Fruit fly (Drosophila melanogaster) whole organism, embryonic: ENCODE measurements around the gene Sec15.

ENCODE experiments used
- Antp ChIP-seq: fragments of 200-800 bp; sonication (Bioruptor generic); optimal IDR thresholded peaks from 3 replicates; lab custom pipeline; 2016; ENCODE audit warnings: missing biosample characterization, missing genetic modification characterization
- Atf6 ChIP-seq: fragments of 200-800 bp; sonication (Bioruptor generic); IDR thresholded peaks from 2 replicates; pipeline ENCODE4 v1.3.6; 2022; ENCODE audit warnings: missing biosample characterization, missing genetic modification characterization
- BEAF-32 ChIP-seq: fragments of 200-800 bp; sonication (Bioruptor generic); optimal IDR thresholded peaks from 3 replicates; lab custom pipeline; 2017; ENCODE audit warnings: missing biosample characterization, missing genetic modification characterization, mild to moderate bottlenecking, moderate library complexity, missing genetic modification reagents
- CG11560 ChIP-seq: fragments of 200-800 bp; sonication (Bioruptor generic); IDR thresholded peaks from 3 replicates; pipeline ENCODE4 v1.3.6; 2022; ENCODE audit warnings: missing biosample characterization, missing genetic modification characterization
- CG12744 ChIP-seq: fragments of 200-800 bp; sonication (Bioruptor generic); optimal IDR thresholded peaks from 2 replicates; lab custom pipeline; 2016; ENCODE audit warnings: missing biosample characterization, missing genetic modification characterization
- CG12942 ChIP-seq: fragments of 200-800 bp; sonication (Bioruptor generic); optimal IDR thresholded peaks from 3 replicates; lab custom pipeline; 2016; ENCODE audit warnings: missing biosample characterization, missing genetic modification characterization
- CG13894 ChIP-seq: fragments of 200-800 bp; sonication (Bioruptor generic); optimal IDR thresholded peaks from 3 replicates; lab custom pipeline; 2018; ENCODE audit warnings: missing biosample characterization, mild to moderate bottlenecking, missing genetic modification characterization, moderate library complexity
- CG14667 ChIP-seq: fragments of 200-800 bp; sonication (Bioruptor generic); IDR thresholded peaks from 2 replicates; pipeline ENCODE4 v1.3.6; 2022; ENCODE audit warnings: missing biosample characterization, missing genetic modification characterization
- CG15479 ChIP-seq: fragments of 200-800 bp; sonication (Bioruptor generic); optimal IDR thresholded peaks from 3 replicates; lab custom pipeline; 2019; ENCODE audit warnings: missing biosample characterization, mild to moderate bottlenecking, missing genetic modification characterization, moderate library complexity
- CG17385 ChIP-seq: fragments of 200-800 bp; sonication (Bioruptor generic); optimal IDR thresholded peaks from 3 replicates; lab custom pipeline; 2018; ENCODE audit warnings: missing biosample characterization, mild to moderate bottlenecking, missing genetic modification characterization
- CG17829 ChIP-seq: fragments of 200-800 bp; optimal IDR thresholded peaks from 2 replicates; lab custom pipeline; 2019; ENCODE audit warnings: missing biosample characterization, mild to moderate bottlenecking, missing genetic modification characterization, moderate library complexity
- CG3847 ChIP-seq: fragments of 200-800 bp; sonication (Bioruptor generic); IDR thresholded peaks from 2 replicates; pipeline ENCODE4 v1.3.6; 2022; ENCODE audit warnings: missing biosample characterization, missing genetic modification characterization
- CG4617 ChIP-seq: fragments of 200-800 bp; sonication (Bioruptor generic); optimal IDR thresholded peaks from 3 replicates; lab custom pipeline; 2016; ENCODE audit warnings: missing biosample characterization, missing genetic modification characterization, borderline replicate concordance
- CG4730 ChIP-seq: fragments of 200-800 bp; sonication (Bioruptor generic); IDR thresholded peaks from 2 replicates; pipeline ENCODE4 v1.3.6; 2022; ENCODE audit warnings: missing biosample characterization, missing genetic modification characterization
- CG4854 ChIP-seq: fragments of 200-800 bp; sonication (Bioruptor generic); optimal IDR thresholded peaks from 2 replicates; lab custom pipeline; 2016; ENCODE audit warnings: missing biosample characterization, missing genetic modification characterization, inconsistent platforms
- CG6791 ChIP-seq: fragments of 200-800 bp; sonication (Bioruptor generic); IDR thresholded peaks from 3 replicates; pipeline ENCODE4 v1.3.6; 2022; ENCODE audit warnings: missing biosample characterization, missing genetic modification characterization; ENCODE audit not compliant: partially characterized antibody
- CG7372 ChIP-seq: fragments of 200-800 bp; sonication (Bioruptor generic); IDR thresholded peaks from 2 replicates; pipeline ENCODE4 v1.3.6; 2022; ENCODE audit warnings: missing biosample characterization, missing genetic modification characterization
- CG8944 ChIP-seq: fragments of 200-800 bp; sonication (Bioruptor generic); optimal IDR thresholded peaks from 3 replicates; lab custom pipeline; 2016; ENCODE audit warnings: missing biosample characterization, missing genetic modification characterization
- CG9215 ChIP-seq: fragments of 200-800 bp; sonication (Bioruptor generic); IDR thresholded peaks from 2 replicates; pipeline ENCODE4 v1.3.6; 2022; ENCODE audit warnings: missing biosample characterization, missing genetic modification characterization
- CTCF ChIP-seq: fragments of 200-800 bp; sonication (Bioruptor generic); optimal IDR thresholded peaks from 2 replicates; lab custom pipeline; 2017; ENCODE audit warnings: missing biosample characterization, mild to moderate bottlenecking, missing genetic modification characterization, moderate library complexity
- CoRest ChIP-seq: fragments of 200-800 bp; sonication (Bioruptor generic); optimal IDR thresholded peaks from 3 replicates; lab custom pipeline; 2018; ENCODE audit warnings: missing biosample characterization, mild to moderate bottlenecking, missing genetic modification characterization, moderate library complexity
- Dbx ChIP-seq: fragments of 200-800 bp; sonication (Bioruptor generic); IDR thresholded peaks from 3 replicates; pipeline ENCODE4 v1.3.6; 2022; ENCODE audit warnings: missing biosample characterization, missing genetic modification characterization
- Dp ChIP-seq: fragments of 200-800 bp; sonication (Bioruptor generic); optimal IDR thresholded peaks from 2 replicates; lab custom pipeline; 2018; ENCODE audit warnings: missing biosample characterization, mild to moderate bottlenecking, missing genetic modification characterization, moderate library complexity
- Hey ChIP-seq: fragments of 200-800 bp; sonication (Bioruptor generic); optimal IDR thresholded peaks from 3 replicates; lab custom pipeline; 2018; ENCODE audit warnings: missing biosample characterization, mild to moderate bottlenecking, missing genetic modification characterization
- MBD-R2 ChIP-seq: fragments of 200-800 bp; sonication (Bioruptor generic); IDR thresholded peaks from 2 replicates; pipeline ENCODE4 v1.3.6; 2022; ENCODE audit warnings: missing biosample characterization, missing genetic modification characterization
- Nf-YC ChIP-seq: fragments of 200-800 bp; optimal IDR thresholded peaks from 3 replicates; lab custom pipeline; 2019; ENCODE audit warnings: missing biosample characterization, mild to moderate bottlenecking, missing genetic modification characterization, moderate library complexity
- Opbp ChIP-seq: fragments of 200-800 bp; sonication (Bioruptor generic); IDR thresholded peaks from 3 replicates; pipeline ENCODE4 v1.3.6; 2022; ENCODE audit warnings: missing biosample characterization, missing genetic modification characterization; ENCODE audit not compliant: partially characterized antibody
- Spps ChIP-seq: fragments of 200-800 bp; sonication (Bioruptor generic); optimal IDR thresholded peaks from 2 replicates; lab custom pipeline; 2018; ENCODE audit warnings: missing biosample characterization, mild to moderate bottlenecking, missing genetic modification characterization
- Trl ChIP-seq, 3 experiments: fragments of >200 bp in 2 of 3; fragments of 200-800 bp in 1 of 3; sonication (Bioruptor generic) in 1 of 3; optimal IDR thresholded peaks; 2 replicates in 1 of 3; 3 replicates in 2 of 3; lab custom pipeline; 2016 to 2017; ENCODE audit warnings: missing biosample characterization in 1 of 3, missing genetic modification characterization in 1 of 3
- YL-1 ChIP-seq: fragments of 200-800 bp; sonication (Bioruptor generic); optimal IDR thresholded peaks from 3 replicates; lab custom pipeline; 2017; ENCODE audit warnings: missing biosample characterization, mild to moderate bottlenecking, missing genetic modification characterization
- al ChIP-seq: fragments of 200-800 bp; sonication (Bioruptor generic); IDR thresholded peaks from 2 replicates; pipeline ENCODE4 v1.3.6; 2022; ENCODE audit warnings: missing biosample characterization, missing genetic modification characterization
- aop ChIP-seq: fragments of 200-800 bp; sonication (Bioruptor generic); IDR thresholded peaks from 2 replicates; pipeline ENCODE4 v1.3.6; 2022; ENCODE audit warnings: missing biosample characterization, missing genetic modification characterization
- bsh ChIP-seq, 2 experiments: fragments of 200-800 bp; sonication (Bioruptor generic); optimal IDR thresholded peaks; 2 replicates each; lab custom pipeline; 2017 to 2018; ENCODE audit warnings: mild to moderate bottlenecking in 2 of 2, missing biosample characterization in 2 of 2, missing genetic modification characterization in 2 of 2, moderate library complexity in 1 of 2
- cas ChIP-seq: fragments of 200-800 bp; sonication (Bioruptor generic); IDR thresholded peaks from 2 replicates; pipeline ENCODE4 v1.3.6; 2022; ENCODE audit warnings: missing biosample characterization, missing genetic modification characterization
- chif ChIP-seq, 2 experiments: fragments of 200-800 bp; sonication (Bioruptor generic); optimal IDR thresholded peaks; 3 replicates each; lab custom pipeline; 2016; ENCODE audit warnings: missing biosample characterization in 2 of 2, missing genetic modification characterization in 2 of 2
- croc ChIP-seq: fragments of 200-800 bp; sonication (Bioruptor generic); conservative IDR thresholded peaks from 3 replicates; pipeline ENCODE4 v1.3.6; 2022; ENCODE audit warnings: missing biosample characterization, missing genetic modification characterization
- gsb-n ChIP-seq: fragments of 200-800 bp; sonication (Bioruptor generic); optimal IDR thresholded peaks from 3 replicates; lab custom pipeline; 2018; ENCODE audit warnings: missing biosample characterization, mild to moderate bottlenecking, missing genetic modification characterization
- jigr1 ChIP-seq: fragments of 200-800 bp; sonication (Bioruptor generic); IDR thresholded peaks from 3 replicates; pipeline ENCODE4 v1.3.6; 2022; ENCODE audit warnings: missing biosample characterization, missing genetic modification characterization
- kah ChIP-seq: fragments of 200-800 bp; sonication (Bioruptor generic); optimal IDR thresholded peaks from 2 replicates; lab custom pipeline; 2018; ENCODE audit warnings: missing biosample characterization, mild to moderate bottlenecking, missing genetic modification characterization
- ken ChIP-seq: fragments of 200-800 bp; sonication (Bioruptor generic); IDR thresholded peaks from 3 replicates; pipeline ENCODE4 v1.3.6; 2022; ENCODE audit warnings: missing biosample characterization, missing genetic modification characterization
- knrl ChIP-seq: fragments of 200-800 bp; sonication (Bioruptor generic); IDR thresholded peaks from 3 replicates; pipeline ENCODE4 v1.3.6; 2022; ENCODE audit warnings: missing biosample characterization, missing genetic modification characterization; ENCODE audit not compliant: partially characterized antibody
- lilli ChIP-seq: fragments of 200-800 bp; sonication (Bioruptor generic); optimal IDR thresholded peaks from 3 replicates; lab custom pipeline; 2016; ENCODE audit warnings: missing biosample characterization, missing genetic modification characterization
- maf-S ChIP-seq: fragments of 200-800 bp; sonication (Bioruptor generic); optimal IDR thresholded peaks from 2 replicates; lab custom pipeline; 2016; ENCODE audit warnings: missing biosample characterization, missing genetic modification characterization
- repo ChIP-seq: fragments of 200-800 bp; sonication (Bioruptor generic); optimal IDR thresholded peaks from 2 replicates; lab custom pipeline; 2016; ENCODE audit warnings: missing biosample characterization, missing genetic modification characterization
- sd ChIP-seq: fragments of 200-800 bp; sonication (Bioruptor generic); optimal IDR thresholded peaks from 3 replicates; lab custom pipeline; 2018; ENCODE audit warnings: missing biosample characterization, mild to moderate bottlenecking, missing genetic modification characterization, moderate library complexity
- tna ChIP-seq: fragments of 200-800 bp; sonication (Bioruptor generic); IDR thresholded peaks from 2 replicates; pipeline ENCODE4 v1.3.6; 2022; ENCODE audit warnings: missing biosample characterization, missing genetic modification characterization; ENCODE audit not compliant: partially characterized antibody
- trem ChIP-seq: fragments of 200-800 bp; optimal IDR thresholded peaks from 3 replicates; lab custom pipeline; 2019; ENCODE audit warnings: missing biosample characterization, mild to moderate bottlenecking, missing genetic modification characterization, moderate library complexity
- twi ChIP-seq: fragments of 200-800 bp; optimal IDR thresholded peaks from 2 replicates; lab custom pipeline; 2019; ENCODE audit warnings: missing biosample characterization, mild to moderate bottlenecking, missing genetic modification characterization, moderate library complexity
- wor ChIP-seq: fragments of 200-800 bp; sonication (Bioruptor generic); IDR thresholded peaks from 2 replicates; pipeline ENCODE4 v1.3.6; 2022; ENCODE audit warnings: missing biosample characterization, missing genetic modification characterization
- zen2 ChIP-seq: fragments of 200-800 bp; sonication (Bioruptor generic); IDR thresholded peaks from 3 replicates; pipeline ENCODE4 v1.3.6; 2022; ENCODE audit warnings: missing biosample characterization, missing genetic modification characterization; ENCODE audit not compliant: partially characterized antibody

Gene Sec15

dm6 chr3R:21065010-21065695 is 42.6 kb downstream of the Sec15 start, which contains the start of gene AnxB9 (continued):
- TF ChIP-seq cas (GFP tag; lab: Robert Waterston, UW) (no peak), CG15479 (GFP tag; lab: Kevin White, UChicago) (no peak), YL-1 (GFP tag; lab: Kevin White, UChicago) (no peak), CG17829 (no peak), MBD-R2 (GFP tag; lab: Robert Waterston, UW) (no peak), CG17385 (GFP tag; lab: Kevin White, UChicago) (peak; percentile 55), Trl (optimal IDR thresholded peaks at IDR 0.05; lab: Kevin White, UChicago) (peak; percentile 45 to 72), Trl (GFP tag; optimal IDR thresholded peaks at IDR 0.05; lab: Kevin White, UChicago) (peak; percentile 70), Dp (GFP tag; lab: Kevin White, UChicago) (no peak), CG4617 (GFP tag; lab: Kevin White, UChicago) (peak; percentile 40), trem (peak; percentile 41), maf-S (GFP tag; lab: Kevin White, UChicago) (no peak), CoRest (tag; lab: Kevin White, UChicago) (no peak), tna (GFP tag; lab: Robert Waterston, UW) (peak; percentile 41), wor (no peak), zen2 (GFP tag; lab: Robert Waterston, UW) (peak; percentile 39; the same call in 2 of the 3 replicates), croc (GFP tag; lab: Robert Waterston, UW) (no peak), al (GFP tag; lab: Robert Waterston, UW) (no peak), sd (tag; lab: Kevin White, UChicago) (peak; percentile 94), kah (no peak), Dbx (peak; percentile 56; the same call in 2 of the 3 replicates), CG11560 (no peak), CG13894 (peak; percentile 83), CG3847 (GFP tag; lab: Robert Waterston, UW) (no peak), CG6791 (GFP tag; lab: Robert Waterston, UW) (peak; percentile 96), twi (tag; lab: Kevin White, UChicago) (no peak), Spps (no peak), Hey (tag; lab: Kevin White, UChicago) (no peak), CTCF (GFP tag; lab: Kevin White, UChicago) (no peak), CG4854 (GFP tag; lab: Kevin White, UChicago) (peak; percentile 17), CG4730 (GFP tag; lab: Robert Waterston, UW) (no peak), Atf6 (GFP tag; lab: Robert Waterston, UW) (no peak; the same call in 1 of the 2 replicates), CG12744 (peak; percentile 32), CG9215 (no peak), CG14667 (no peak), BEAF-32 (no peak), chif (GFP tag; optimal IDR thresholded peaks at IDR 0.05; lab: Kevin White, UChicago) (no peak), jigr1 (no peak), CG12942 (no peak), Opbp (GFP tag; lab: Robert Waterston, UW) (peak; percentile 77), gsb-n (tag; lab: Kevin White, UChicago) (no peak), bsh (GFP tag; optimal IDR thresholded peaks at IDR 0.05; lab: Kevin White, UChicago) (peak in 1 of 2 experiments; percentile 20), aop (no peak), repo (GFP tag; lab: Kevin White, UChicago) (peak; percentile 22), Nf-YC (tag; lab: Kevin White, UChicago) (peak; percentile 34), Antp (GFP tag; lab: Kevin White, UChicago) (peak; percentile 21), CG7372 (GFP tag; lab: Robert Waterston, UW) (no peak), knrl (GFP tag; lab: Robert Waterston, UW) (peak; percentile 5; the same call in 2 of the 3 replicates), lilli (peak; percentile 47), CG8944 (GFP tag; lab: Kevin White, UChicago) (no peak), ken (GFP tag; lab: Robert Waterston, UW) (0 out of 3 replicates have a peak, but pooled peaks have one; percentile 52)
